Fruit fly (Drosophila melanogaster) whole organism, embryonic: ENCODE measurements around the gene e.

Experiments
- Atf3 ChIP-seq: fragments of 200-800 bp; sonication (Bioruptor generic); optimal IDR thresholded peaks from 3 replicates; lab custom pipeline; 2016; ENCODE audit warnings: missing biosample characterization, missing genetic modification characterization
- Awh ChIP-seq: fragments of 200-800 bp; sonication (Bioruptor generic); IDR thresholded peaks from 2 replicates; pipeline ENCODE4, ENCODE4 v1.3.6; 2022; ENCODE audit warnings: missing biosample characterization, missing genetic modification characterization
- Bdp1 ChIP-seq: fragments of 200-800 bp; sonication (Bioruptor generic); optimal IDR thresholded peaks from 3 replicates; lab custom pipeline; 2016; ENCODE audit warnings: missing biosample characterization, missing genetic modification characterization
- CG1024 ChIP-seq: fragments of 200-800 bp; sonication (Bioruptor generic); IDR thresholded peaks from 2 replicates; pipeline ENCODE4 v1.3.6; 2022; ENCODE audit warnings: missing biosample characterization, missing genetic modification characterization
- CG10543 ChIP-seq: fragments of 200-800 bp; sonication (Bioruptor generic); optimal IDR thresholded peaks from 3 replicates; lab custom pipeline; 2017; ENCODE audit warnings: missing biosample characterization, mild to moderate bottlenecking, missing genetic modification characterization, moderate library complexity
- CG11456 ChIP-seq: fragments of 200-800 bp; sonication (Bioruptor generic); IDR thresholded peaks from 3 replicates; pipeline ENCODE4 v1.3.6; 2022; ENCODE audit warnings: missing biosample characterization, missing genetic modification characterization
- CG11696 ChIP-seq: fragments of 200-800 bp; sonication (Bioruptor generic); IDR thresholded peaks from 2 replicates; pipeline ENCODE4 v1.3.6; 2022; ENCODE audit warnings: missing biosample characterization, missing genetic modification characterization
- CG11723 ChIP-seq: fragments of 200-800 bp; sonication (Bioruptor generic); optimal IDR thresholded peaks from 2 replicates; lab custom pipeline; 2017; ENCODE audit warnings: missing biosample characterization, mild to moderate bottlenecking, missing genetic modification characterization
- CG12299 ChIP-seq: fragments of 200-800 bp; sonication (Bioruptor generic); optimal IDR thresholded peaks from 2 replicates; lab custom pipeline; 2018; ENCODE audit warnings: missing biosample characterization, mild to moderate bottlenecking, missing genetic modification characterization
- CG13123 ChIP-seq: fragments of 200-800 bp; sonication (Bioruptor generic); optimal IDR thresholded peaks from 2 replicates; lab custom pipeline; 2016; ENCODE audit warnings: missing biosample characterization, missing genetic modification characterization
- CG13424 ChIP-seq: fragments of 200-800 bp; sonication (Bioruptor generic); optimal IDR thresholded peaks from 2 replicates; lab custom pipeline; 2019; ENCODE audit warnings: missing biosample characterization, mild to moderate bottlenecking, missing genetic modification characterization, moderate library complexity
- CG13775 ChIP-seq: fragments of 200-800 bp; sonication (Bioruptor generic); optimal IDR thresholded peaks from 3 replicates; lab custom pipeline; 2017; ENCODE audit warnings: missing biosample characterization, mild to moderate bottlenecking, missing genetic modification characterization
- CG14710 ChIP-seq: fragments of 200-800 bp; sonication (Bioruptor generic); optimal IDR thresholded peaks from 3 replicates; lab custom pipeline; 2019; ENCODE audit warnings: missing biosample characterization, mild to moderate bottlenecking, missing genetic modification characterization, moderate library complexity
- CG15011 ChIP-seq: fragments of 200-800 bp; sonication (Bioruptor generic); optimal IDR thresholded peaks from 3 replicates; lab custom pipeline; 2018; ENCODE audit warnings: missing biosample characterization, mild to moderate bottlenecking, missing genetic modification characterization
- CG1602 ChIP-seq: fragments of 200-800 bp; sonication (Bioruptor generic); optimal IDR thresholded peaks from 3 replicates; lab custom pipeline; 2016; ENCODE audit warnings: missing biosample characterization, missing genetic modification characterization
- CG18764 ChIP-seq: fragments of 200-800 bp; sonication (Bioruptor generic); optimal IDR thresholded peaks from 3 replicates; lab custom pipeline; 2016; ENCODE audit warnings: missing biosample characterization, missing genetic modification characterization
- CG2678 ChIP-seq: fragments of 200-800 bp; sonication (Bioruptor generic); optimal IDR thresholded peaks from 3 replicates; lab custom pipeline; 2019; ENCODE audit warnings: missing biosample characterization, mild to moderate bottlenecking, missing genetic modification characterization, moderate library complexity
- CG2712 ChIP-seq: fragments of 200-800 bp; optimal IDR thresholded peaks from 3 replicates; lab custom pipeline; 2019; ENCODE audit warnings: missing biosample characterization, mild to moderate bottlenecking, missing genetic modification characterization, moderate library complexity
- CG31224 ChIP-seq: fragments of 200-800 bp; sonication (Bioruptor generic); IDR thresholded peaks from 2 replicates; pipeline ENCODE4 v1.3.6; 2022; ENCODE audit warnings: missing biosample characterization, missing genetic modification characterization
- CG31441 ChIP-seq: fragments of 200-800 bp; sonication (Bioruptor generic); IDR thresholded peaks from 2 replicates; pipeline ENCODE4 v1.3.6; 2022; ENCODE audit warnings: missing biosample characterization, missing genetic modification characterization
- CG32767 ChIP-seq: fragments of 200-800 bp; sonication (Bioruptor generic); IDR thresholded peaks from 2 replicates; pipeline ENCODE4 v1.3.6; 2022; ENCODE audit warnings: missing biosample characterization, missing genetic modification characterization
- CG5180 ChIP-seq: fragments of 200-800 bp; sonication (Bioruptor generic); optimal IDR thresholded peaks from 3 replicates; lab custom pipeline; 2017; ENCODE audit warnings: missing biosample characterization, missing genetic modification characterization, mild to moderate bottlenecking, moderate library complexity, missing genetic modification reagents
- CG6765 ChIP-seq: fragments of 200-800 bp; sonication (Bioruptor generic); optimal IDR thresholded peaks from 3 replicates; lab custom pipeline; 2017; ENCODE audit warnings: missing biosample characterization, mild to moderate bottlenecking, missing genetic modification characterization
- CG6791 ChIP-seq: fragments of 200-800 bp; sonication (Bioruptor generic); IDR thresholded peaks from 3 replicates; pipeline ENCODE4 v1.3.6; 2022; ENCODE audit warnings: missing biosample characterization, missing genetic modification characterization; ENCODE audit not compliant: partially characterized antibody
- CG7839 ChIP-seq: fragments of 200-800 bp; sonication (Bioruptor generic); optimal IDR thresholded peaks from 3 replicates; lab custom pipeline; 2018; ENCODE audit warnings: missing biosample characterization, mild to moderate bottlenecking, missing genetic modification characterization, moderate library complexity
- CG9876 ChIP-seq: fragments of 200-800 bp; sonication (Bioruptor generic); optimal IDR thresholded peaks from 2 replicates; lab custom pipeline; 2016; ENCODE audit warnings: missing biosample characterization, missing genetic modification characterization
- Dbx ChIP-seq: fragments of 200-800 bp; sonication (Bioruptor generic); IDR thresholded peaks from 3 replicates; pipeline ENCODE4 v1.3.6; 2022; ENCODE audit warnings: missing biosample characterization, missing genetic modification characterization
- HHEX ChIP-seq: fragments of 200-800 bp; sonication (Bioruptor generic); optimal IDR thresholded peaks from 3 replicates; lab custom pipeline; 2017; ENCODE audit warnings: missing biosample characterization, mild to moderate bottlenecking, missing genetic modification characterization, missing genetic modification reagents
- Jarid2 ChIP-seq: fragments of 200-800 bp; sonication (Bioruptor generic); optimal IDR thresholded peaks from 3 replicates; lab custom pipeline; 2017; ENCODE audit warnings: mild to moderate bottlenecking, missing biosample characterization, missing genetic modification reagents, missing genetic modification characterization
- NK7.1 ChIP-seq: fragments of 200-800 bp; sonication (Bioruptor generic); optimal IDR thresholded peaks from 3 replicates; lab custom pipeline; 2016; ENCODE audit warnings: missing biosample characterization, missing genetic modification characterization
- Ptx1 ChIP-seq: fragments of 200-800 bp; sonication (Bioruptor generic); IDR thresholded peaks from 2 replicates; pipeline ENCODE4 v1.3.6; 2022; ENCODE audit warnings: missing biosample characterization, missing genetic modification characterization
- Six4 ChIP-seq: fragments of 200-800 bp; sonication (Bioruptor generic); optimal IDR thresholded peaks from 2 replicates; lab custom pipeline; 2016; ENCODE audit warnings: missing biosample characterization, missing genetic modification characterization
- Ssrp ChIP-seq: fragments of 200-800 bp; sonication (Bioruptor generic); optimal IDR thresholded peaks from 2 replicates; lab custom pipeline; 2018; ENCODE audit warnings: missing biosample characterization, mild to moderate bottlenecking, missing genetic modification characterization, moderate library complexity
- Xrp1 ChIP-seq: fragments of 200-800 bp; sonication (Bioruptor generic); IDR thresholded peaks from 2 replicates; pipeline ENCODE4 v1.3.6; 2022; ENCODE audit warnings: missing biosample characterization, missing genetic modification characterization
- cwo ChIP-seq: fragments of 200-800 bp; sonication (Bioruptor generic); optimal IDR thresholded peaks from 3 replicates; lab custom pipeline; 2017; ENCODE audit warnings: missing biosample characterization, missing genetic modification characterization, mild to moderate bottlenecking, moderate library complexity, missing genetic modification reagents
- dati ChIP-seq: fragments of 200-800 bp; sonication (Bioruptor generic); IDR thresholded peaks from 2 replicates; pipeline ENCODE4 v1.3.6; 2022; ENCODE audit warnings: missing biosample characterization, missing genetic modification characterization
- fd102C ChIP-seq: fragments of 200-800 bp; sonication (Bioruptor generic); optimal IDR thresholded peaks from 2 replicates; lab custom pipeline; 2018; ENCODE audit warnings: missing biosample characterization, mild to moderate bottlenecking, missing genetic modification characterization, moderate library complexity
- grau ChIP-seq: fragments of 200-800 bp; optimal IDR thresholded peaks from 3 replicates; lab custom pipeline; 2019; ENCODE audit warnings: missing biosample characterization, mild to moderate bottlenecking, missing genetic modification characterization, moderate library complexity
- gsb-n ChIP-seq: fragments of 200-800 bp; sonication (Bioruptor generic); optimal IDR thresholded peaks from 3 replicates; lab custom pipeline; 2018; ENCODE audit warnings: missing biosample characterization, mild to moderate bottlenecking, missing genetic modification characterization
- oc ChIP-seq: fragments of 200-800 bp; sonication (Bioruptor generic); optimal IDR thresholded peaks from 2 replicates; lab custom pipeline; 2018; ENCODE audit warnings: missing biosample characterization, mild to moderate bottlenecking, missing genetic modification characterization, moderate library complexity
- pzg ChIP-seq: fragments of 200-800 bp; sonication (Bioruptor generic); optimal IDR thresholded peaks from 3 replicates; lab custom pipeline; 2018; ENCODE audit warnings: missing biosample characterization, mild to moderate bottlenecking, missing genetic modification characterization, moderate library complexity
- run ChIP-seq: fragments of 200-800 bp; sonication (Bioruptor generic); optimal IDR thresholded peaks from 3 replicates; lab custom pipeline; 2018; ENCODE audit warnings: missing biosample characterization, mild to moderate bottlenecking, missing genetic modification characterization
- slp2 ChIP-seq: fragments of 200-800 bp; sonication (Bioruptor generic); optimal IDR thresholded peaks from 2 replicates; lab custom pipeline; 2016; ENCODE audit warnings: missing biosample characterization, missing genetic modification characterization
- sr ChIP-seq: fragments of 200-800 bp; sonication (Bioruptor generic); IDR thresholded peaks from 3 replicates; pipeline ENCODE4 v1.3.6; 2022; ENCODE audit warnings: missing biosample characterization, missing genetic modification characterization
- tio ChIP-seq: fragments of 200-800 bp; sonication (Bioruptor generic); optimal IDR thresholded peaks from 2 replicates; lab custom pipeline; 2017; ENCODE audit warnings: missing biosample characterization, missing genetic modification characterization, inconsistent platforms
- tll ChIP-seq, 2 experiments: fragments of 200-800 bp in 1 of 2; fragments of >200 bp in 1 of 2; sonication (Bioruptor generic) in 1 of 2; optimal IDR thresholded peaks; 2 replicates each; lab custom pipeline; 2017 to 2019; ENCODE audit warnings: missing biosample characterization in 2 of 2, missing genetic modification characterization in 2 of 2, mild to moderate bottlenecking in 1 of 2, moderate library complexity in 1 of 2
- wor ChIP-seq: fragments of 200-800 bp; sonication (Bioruptor generic); IDR thresholded peaks from 2 replicates; pipeline ENCODE4 v1.3.6; 2022; ENCODE audit warnings: missing biosample characterization, missing genetic modification characterization
- zf30C ChIP-seq: fragments of 200-800 bp; sonication (Bioruptor generic); optimal IDR thresholded peaks from 3 replicates; lab custom pipeline; 2018; ENCODE audit warnings: missing biosample characterization, mild to moderate bottlenecking, missing genetic modification characterization

The e gene

DNA sequence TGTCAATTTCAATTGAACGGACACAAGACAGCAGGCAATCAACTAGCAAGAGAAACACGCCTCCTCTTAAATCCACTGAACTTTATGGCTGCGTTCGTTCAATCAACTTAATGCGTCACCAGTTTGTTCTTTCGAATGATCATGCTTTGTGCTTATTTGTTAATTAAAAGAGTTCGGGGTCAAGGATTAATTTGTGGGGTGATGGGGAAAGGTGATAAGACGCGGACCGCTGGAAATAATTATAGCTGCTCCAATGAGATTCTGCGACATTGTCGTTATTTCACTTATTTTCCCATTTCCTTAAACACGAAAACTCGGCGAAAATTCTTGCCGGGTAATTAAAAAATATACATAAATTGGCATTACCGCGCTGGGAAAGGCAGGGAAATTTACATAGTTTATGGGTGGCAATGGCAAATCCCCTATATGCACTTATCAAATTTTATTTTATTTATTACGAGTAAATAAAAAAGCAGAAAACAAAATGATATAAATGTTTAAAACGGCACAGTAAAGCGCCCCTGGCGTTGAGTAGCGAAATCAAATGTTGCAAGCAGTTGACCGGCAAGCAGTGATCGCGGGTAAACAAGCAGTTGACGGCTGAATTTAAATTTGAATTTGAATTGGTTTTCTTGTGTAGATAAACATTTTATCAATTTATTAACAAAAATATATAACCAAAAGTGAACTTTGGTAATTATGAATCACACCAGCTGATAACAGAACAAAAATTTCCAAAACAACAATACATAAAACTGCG lies 52.4 kb downstream of the e start (continued):
- peak; percentile 76 for TF ChIP-seq CG13775 (GFP tag; lab: Kevin White, UChicago)
- no peak for TF ChIP-seq tll (GFP tag; optimal IDR thresholded peaks at IDR 0.05; lab: Kevin White, UChicago)
- peak; percentile 73 for TF ChIP-seq HHEX (GFP tag; lab: Kevin White, UChicago)
- peak; percentile 68 for TF ChIP-seq slp2 (GFP tag; lab: Kevin White, UChicago)
- peak; percentile 72 for TF ChIP-seq Ptx1 (GFP tag; lab: Robert Waterston, UW)
- TF ChIP-seq CG14710 = peak; percentile 55
- TF ChIP-seq fd102C (GFP tag; lab: Kevin White, UChicago) = peak; percentile 25
- peak; percentile 42 for TF ChIP-seq Six4 (GFP tag; lab: Kevin White, UChicago)
- peak; percentile 68 for TF ChIP-seq Atf3 (GFP tag; lab: Kevin White, UChicago)
- TF ChIP-seq Dbx (GFP tag; lab: Robert Waterston, UW) = peak; percentile 84
- TF ChIP-seq CG2712 (tag; lab: Kevin White, UChicago) = peak; percentile 72
- TF ChIP-seq Ssrp (tag; lab: Kevin White, UChicago) = peak; percentile 66
- no peak for TF ChIP-seq CG32767 (GFP tag; lab: Robert Waterston, UW)
- TF ChIP-seq grau = peak; percentile 64
- 0 out of 3 replicates have a peak, but pooled peaks have one; percentile 29 for TF ChIP-seq CG6791
- no peak for TF ChIP-seq CG12299
- TF ChIP-seq CG7839 (tag; lab: Kevin White, UChicago) = peak; percentile 73
- TF ChIP-seq cwo (GFP tag; lab: Kevin White, UChicago) = no peak
- peak; percentile 60 for TF ChIP-seq CG11723 (GFP tag; lab: Kevin White, UChicago)
- TF ChIP-seq zf30C = peak; percentile 30
- TF ChIP-seq CG15011 (GFP tag; lab: Kevin White, UChicago) = peak; percentile 44
- TF ChIP-seq CG1024 (GFP tag; lab: Robert Waterston, UW) = peak; percentile 49; the same call in 1 of the 2 replicates
- no peak for TF ChIP-seq oc (tag; lab: Kevin White, UChicago)
- peak; percentile 67 for TF ChIP-seq CG31224 (GFP tag; lab: Robert Waterston, UW)
- TF ChIP-seq CG13424 (tag; lab: Kevin White, UChicago) = peak; percentile 81
- 0 out of 2 replicates have a peak, but pooled peaks have one; percentile 27 for TF ChIP-seq dati (GFP tag; lab: Robert Waterston, UW)
- TF ChIP-seq Awh = 0 out of 2 replicates have a peak, but pooled peaks have one; percentile 39
- TF ChIP-seq Jarid2 = peak; percentile 78
- TF ChIP-seq wor (GFP tag; lab: Robert Waterston, UW) = no peak; the same call in 1 of the 2 replicates
- peak; percentile 64 for TF ChIP-seq CG9876 (GFP tag; lab: Kevin White, UChicago)
- peak; percentile 82 for TF ChIP-seq Bdp1
- peak; percentile 59 for TF ChIP-seq CG5180
- peak; percentile 92 for TF ChIP-seq CG11456 (GFP tag; lab: Robert Waterston, UW)
- TF ChIP-seq CG1602 (GFP tag; lab: Kevin White, UChicago) = peak; percentile 60
- TF ChIP-seq pzg (GFP tag; lab: Kevin White, UChicago) = peak; percentile 32
- TF ChIP-seq CG2678 (tag; lab: Kevin White, UChicago) = peak; percentile 55
- peak; percentile 12 for TF ChIP-seq gsb-n
- peak; percentile 62 for TF ChIP-seq CG31441 (GFP tag; lab: Robert Waterston, UW)
- peak; percentile 57 for TF ChIP-seq NK7.1
- TF ChIP-seq run = no peak
- peak; percentile 73 for TF ChIP-seq Xrp1 (GFP tag; lab: Robert Waterston, UW)
- peak; percentile 64 for TF ChIP-seq CG10543
- 0 out of 3 replicates have a peak, but pooled peaks have one; percentile 43 for TF ChIP-seq sr (GFP tag; lab: Robert Waterston, UW)
- peak; percentile 74 for TF ChIP-seq CG6765 (GFP tag; lab: Kevin White, UChicago)
- TF ChIP-seq CG18764 = peak; percentile 52
- peak; percentile 33 for TF ChIP-seq tio
- no peak for TF ChIP-seq CG13123 (GFP tag; lab: Kevin White, UChicago)
- 0 out of 2 replicates have a peak, but pooled peaks have one; percentile 22 for TF ChIP-seq CG11696
